Fruit fly (Drosophila melanogaster) whole organism, embryonic: ENCODE data around the gene CG32371.

Experiments used
- CG14050 ChIP-seq: fragments of 200-800 bp; sonication (Bioruptor generic); IDR thresholded peaks from 3 replicates; pipeline ENCODE4 v1.3.6; 2022; ENCODE audit warnings: missing biosample characterization, missing genetic modification characterization
- CG1529 ChIP-seq: fragments of 200-800 bp; sonication (Bioruptor generic); optimal IDR thresholded peaks from 3 replicates; lab custom pipeline; 2018; ENCODE audit warnings: missing biosample characterization, missing genetic modification characterization
- CG2199 ChIP-seq: fragments of 200-800 bp; sonication (Bioruptor generic); IDR thresholded peaks from 3 replicates; pipeline ENCODE4 v1.3.6; 2022; ENCODE audit warnings: missing biosample characterization, missing genetic modification characterization
- CG4360 ChIP-seq: fragments of 200-800 bp; sonication (Bioruptor generic); IDR thresholded peaks from 2 replicates; pipeline ENCODE4 v1.3.6; 2022; ENCODE audit warnings: missing biosample characterization, missing genetic modification characterization
- CG8924 ChIP-seq: fragments of 200-800 bp; optimal IDR thresholded peaks from 3 replicates; lab custom pipeline; 2019; ENCODE audit warnings: missing biosample characterization, mild to moderate bottlenecking, missing genetic modification characterization, moderate library complexity
- Optix ChIP-seq: fragments of 200-800 bp; sonication (Bioruptor generic); IDR thresholded peaks from 3 replicates; pipeline ENCODE4 v1.3.6; 2022; ENCODE audit warnings: missing biosample characterization, missing genetic modification characterization
- al ChIP-seq: fragments of 200-800 bp; sonication (Bioruptor generic); IDR thresholded peaks from 2 replicates; pipeline ENCODE4 v1.3.6; 2022; ENCODE audit warnings: missing biosample characterization, missing genetic modification characterization
- bigmax ChIP-seq: fragments of 200-800 bp; sonication (Bioruptor generic); optimal IDR thresholded peaks from 2 replicates; lab custom pipeline; 2018; ENCODE audit warnings: missing biosample characterization, mild to moderate bottlenecking, missing genetic modification characterization
- dati ChIP-seq: fragments of 200-800 bp; sonication (Bioruptor generic); IDR thresholded peaks from 2 replicates; pipeline ENCODE4 v1.3.6; 2022; ENCODE audit warnings: missing biosample characterization, missing genetic modification characterization
- dmrt11E ChIP-seq: fragments of 200-800 bp; sonication (Bioruptor generic); optimal IDR thresholded peaks from 3 replicates; lab custom pipeline; 2018; ENCODE audit warnings: missing biosample characterization, mild to moderate bottlenecking, missing genetic modification characterization, moderate library complexity
- fu2 ChIP-seq: fragments of 200-800 bp; sonication (Bioruptor generic); optimal IDR thresholded peaks from 2 replicates; lab custom pipeline; 2016; ENCODE audit warnings: missing biosample characterization, missing genetic modification characterization
- mam ChIP-seq: fragments of 200-800 bp; sonication (Bioruptor generic); optimal IDR thresholded peaks from 3 replicates; lab custom pipeline; 2016; ENCODE audit warnings: missing biosample characterization, missing genetic modification characterization
- salm ChIP-seq: fragments of 200-800 bp; sonication (Bioruptor generic); optimal IDR thresholded peaks from 2 replicates; lab custom pipeline; 2018; ENCODE audit warnings: missing biosample characterization, mild to moderate bottlenecking, missing genetic modification characterization
- wek ChIP-seq: fragments of 200-800 bp; sonication (Bioruptor generic); optimal IDR thresholded peaks from 3 replicates; lab custom pipeline; 2018; ENCODE audit warnings: missing biosample characterization, mild to moderate bottlenecking, missing genetic modification characterization, moderate library complexity

DNA sequence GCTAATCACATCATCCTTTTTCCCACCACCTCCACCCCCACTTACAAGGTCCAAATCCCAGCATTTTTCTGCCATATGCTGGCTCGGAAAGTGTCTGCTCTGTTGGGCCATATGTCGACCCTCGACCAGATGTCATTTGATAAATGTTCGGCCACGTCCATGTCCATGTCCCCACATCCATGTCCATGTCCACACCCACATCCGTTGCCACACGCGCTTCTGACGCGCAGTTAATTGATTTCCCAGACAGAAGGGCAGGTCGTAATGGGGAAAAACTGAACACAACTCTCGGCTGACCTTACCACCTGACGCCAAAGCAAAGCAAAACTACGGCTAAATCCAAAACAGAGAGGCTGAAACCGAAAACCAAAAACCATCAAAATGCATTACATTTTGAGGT is 18.8 kb upstream of the CG32371 start:
- no peak for TF ChIP-seq CG8924 (tag; lab: Kevin White, UChicago)
- TF ChIP-seq dati (GFP tag; lab: Robert Waterston, UW) = no peak
- TF ChIP-seq dmrt11E (tag; lab: Kevin White, UChicago) = no peak
- no peak for TF ChIP-seq fu2 (GFP tag; lab: Kevin White, UChicago)
- TF ChIP-seq CG4360 (GFP tag; lab: Robert Waterston, UW) = no peak
- TF ChIP-seq bigmax = no peak
- TF ChIP-seq CG14050 (GFP tag; lab: Robert Waterston, UW) = no peak
- TF ChIP-seq wek (GFP tag; lab: Kevin White, UChicago) = no peak
- no peak for TF ChIP-seq salm (tag; lab: Kevin White, UChicago)
- no peak for TF ChIP-seq CG1529 (GFP tag; lab: Kevin White, UChicago)
- TF ChIP-seq CG2199 (GFP tag; lab: Robert Waterston, UW) = no peak
- no peak for TF ChIP-seq Optix (GFP tag; lab: Robert Waterston, UW)
- TF ChIP-seq mam (GFP tag; lab: Kevin White, UChicago) = no peak
- no peak for TF ChIP-seq al
